Fruit fly (Drosophila melanogaster) whole organism, adult: ENCODE measurements around the gene CG34435.

Experiments
- CG11617 ChIP-seq: fragments of 200-800 bp; sonication (Bioruptor generic); optimal IDR thresholded peaks from 2 replicates; lab custom pipeline; 2017; ENCODE audit warnings: mild to moderate bottlenecking, missing biosample characterization, missing genetic modification reagents, missing genetic modification characterization
- CG12768 ChIP-seq: fragments of 200-800 bp; sonication (Bioruptor generic); optimal IDR thresholded peaks from 2 replicates; lab custom pipeline; 2017; ENCODE audit warnings: missing biosample characterization, missing genetic modification characterization, mild to moderate bottlenecking, moderate library complexity, missing genetic modification reagents
- CG14711 ChIP-seq: fragments of 200-800 bp; sonication (Bioruptor generic); optimal IDR thresholded peaks from 2 replicates; lab custom pipeline; 2018; ENCODE audit warnings: missing biosample characterization, mild to moderate bottlenecking, missing genetic modification characterization, moderate library complexity
- CG7045 ChIP-seq: fragments of 200-800 bp; sonication (Bioruptor generic); optimal IDR thresholded peaks from 2 replicates; lab custom pipeline; 2017; ENCODE audit warnings: missing biosample characterization, mild to moderate bottlenecking, missing genetic modification characterization
- CG7101 ChIP-seq: fragments of 200-800 bp; sonication (Bioruptor generic); optimal IDR thresholded peaks from 2 replicates; lab custom pipeline; 2018; ENCODE audit warnings: missing biosample characterization, mild to moderate bottlenecking, missing genetic modification characterization, moderate library complexity
- Crg-1 ChIP-seq: fragments of 200-800 bp; sonication (Bioruptor generic); optimal IDR thresholded peaks from 2 replicates; lab custom pipeline; 2016; ENCODE audit warnings: missing biosample characterization, missing genetic modification characterization
- Mnt ChIP-seq: fragments of 200-800 bp; sonication (Bioruptor generic); optimal IDR thresholded peaks from 2 replicates; lab custom pipeline; 2016; ENCODE audit warnings: missing biosample characterization, mild to moderate bottlenecking, missing genetic modification characterization
- ovo ChIP-seq: fragments of 200-800 bp; sonication (Bioruptor generic); optimal IDR thresholded peaks from 2 replicates; lab custom pipeline; 2016; ENCODE audit warnings: missing biosample characterization, missing genetic modification characterization
- pad ChIP-seq: fragments of 200-800 bp; sonication (Bioruptor generic); optimal IDR thresholded peaks from 3 replicates; lab custom pipeline; 2017; ENCODE audit warnings: missing biosample characterization, missing genetic modification characterization, mild to moderate bottlenecking, moderate library complexity, missing genetic modification reagents

DNA sequence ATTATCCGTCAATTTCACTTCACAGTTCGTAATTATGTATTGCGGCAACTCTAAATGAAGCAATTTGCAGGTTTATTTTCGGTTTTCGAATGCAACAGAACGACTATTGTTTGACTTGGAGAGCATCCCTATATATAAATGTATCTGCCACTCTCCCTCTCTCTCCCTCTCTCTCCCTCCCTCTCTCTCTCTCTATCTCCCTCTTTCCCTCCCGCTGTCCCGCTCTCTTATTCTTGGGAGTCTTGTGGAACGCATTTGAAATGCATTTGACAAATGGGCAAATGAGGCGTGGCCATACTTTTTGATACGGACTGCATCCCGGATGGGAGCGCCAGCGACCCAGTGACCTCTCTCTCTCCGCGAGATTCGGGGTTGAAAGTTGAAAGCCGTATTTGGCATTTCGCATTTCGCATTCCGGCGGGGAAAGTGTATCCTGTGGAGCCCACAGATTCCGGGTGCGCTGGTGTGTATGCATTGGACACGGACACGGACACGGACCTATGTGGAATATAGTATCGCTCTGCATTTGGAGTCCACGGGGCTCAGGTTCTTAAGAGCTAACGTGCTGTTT is 22.3 kb upstream of the CG34435 start:
- TF ChIP-seq Mnt (GFP tag; lab: Kevin White, UChicago) (no peak), Crg-1 (GFP tag; lab: Kevin White, UChicago) (no peak), ovo (GFP tag; lab: Kevin White, UChicago) (no peak), pad (GFP tag; lab: Kevin White, UChicago) (peak; percentile 94), CG12768 (no peak), CG7045 (no peak), CG11617 (no peak), CG7101 (tag; lab: Kevin White, UChicago) (no peak), CG14711 (tag; lab: Kevin White, UChicago) (no peak)
